Worm (Caenorhabditis elegans) whole organism, L1 larva: ENCODE results near the gene chil-10.

Experiments
- Y116A8C.19 ChIP-seq: sonication (generic microtip); optimal IDR thresholded peaks from 2 replicates; lab custom pipeline; 2016; ENCODE audit warnings: missing compliant biosample characterization, missing genetic modification characterization, borderline replicate concordance
- aha-1 ChIP-seq: fragments of 150-350 bp; optimal IDR thresholded peaks from 2 replicates; lab custom pipeline; 2014; ENCODE audit warnings: missing biosample characterization, missing genetic modification characterization
- alr-1 ChIP-seq: fragments of 200-800 bp; sonication (Bioruptor generic); optimal IDR thresholded peaks from 2 replicates; lab custom pipeline; 2018; ENCODE audit warnings: borderline replicate concordance, mild to moderate bottlenecking, missing genetic modification characterization, missing compliant biosample characterization
- ama-1 ChIP-seq: fragments of 150-350 bp; optimal IDR thresholded peaks from 2 replicates; lab custom pipeline; 2014
- blmp-1 ChIP-seq: fragments of 150-350 bp; optimal IDR thresholded peaks from 2 replicates; lab custom pipeline; 2014; ENCODE audit warnings: missing biosample characterization, missing genetic modification characterization
- ceh-63 ChIP-seq: fragments of 200-800 bp; sonication (Bioruptor generic); optimal IDR thresholded peaks from 2 replicates; lab custom pipeline; 2018; ENCODE audit warnings: mild to moderate bottlenecking, missing genetic modification characterization, missing compliant biosample characterization
- ceh-82 ChIP-seq, 3 experiments: fragments of 150-350 bp in 1 of 3; sonication (generic microtip) in 2 of 3; optimal IDR thresholded peaks; 2 replicates each; lab custom pipeline; 2014 to 2017; ENCODE audit warnings: missing biosample characterization in 3 of 3, missing genetic modification characterization in 3 of 3
- ces-1 ChIP-seq: fragments of 150-350 bp; optimal IDR thresholded peaks from 2 replicates; lab custom pipeline; 2014; ENCODE audit warnings: missing biosample characterization, missing genetic modification reagents, missing genetic modification characterization
- dsc-1 ChIP-seq: sonication (generic microtip); optimal IDR thresholded peaks from 2 replicates; lab custom pipeline; 2016; ENCODE audit warnings: mild to moderate bottlenecking, missing genetic modification characterization, missing compliant biosample characterization
- efl-1 ChIP-seq, 4 experiments: fragments of 150-350 bp; optimal IDR thresholded peaks in 3 of 4; peaks in 1 of 4; 1 replicate in 1 of 4; 2 replicates in 3 of 4; lab custom pipeline; 2014; ENCODE audit warnings: missing biosample characterization in 2 of 4, missing genetic modification characterization in 2 of 4, missing genetic modification reagents in 2 of 4
- ets-5 ChIP-seq: fragments of 200-800 bp; sonication (Bioruptor generic); IDR thresholded peaks from 2 replicates; pipeline ENCODE4 v1.3.6; 2022; ENCODE audit warnings: missing genetic modification characterization, missing compliant biosample characterization
- grh-1 ChIP-seq: fragments of 200-800 bp; sonication (Bioruptor generic); IDR thresholded peaks from 2 replicates; pipeline ENCODE4 v1.3.6; 2022; ENCODE audit warnings: missing genetic modification reagents, missing genetic modification characterization, missing compliant biosample characterization
- hlh-4 ChIP-seq: sonication (generic microtip); optimal IDR thresholded peaks from 2 replicates; lab custom pipeline; 2016; ENCODE audit warnings: mild to moderate bottlenecking, missing genetic modification characterization, missing compliant biosample characterization
- isw-1 ChIP-seq: fragments of 200-800 bp; sonication (Bioruptor generic); IDR thresholded peaks from 2 replicates; pipeline ENCODE4 v1.3.6; 2022; ENCODE audit warnings: missing genetic modification characterization, missing compliant biosample characterization
- lin-13 ChIP-seq: fragments of 150-350 bp; optimal IDR thresholded peaks from 2 replicates; lab custom pipeline; 2014; ENCODE audit warnings: missing biosample characterization, missing genetic modification reagents, missing genetic modification characterization
- lin-14 ChIP-seq: fragments of 200-800 bp; sonication (Bioruptor generic); optimal IDR thresholded peaks from 2 replicates; lab custom pipeline; 2018; ENCODE audit warnings: mild to moderate bottlenecking, missing genetic modification characterization, moderate library complexity, missing compliant biosample characterization
- lin-35 ChIP-seq, 2 experiments: fragments of 150-350 bp; optimal IDR thresholded peaks; 2 replicates each; lab custom pipeline; 2014; ENCODE audit warnings: missing biosample characterization in 2 of 2, missing genetic modification characterization in 2 of 2, missing genetic modification reagents in 2 of 2
- lin-39 ChIP-seq: fragments of 150-350 bp; optimal IDR thresholded peaks from 2 replicates; lab custom pipeline; 2014; ENCODE audit warnings: missing biosample characterization, missing genetic modification reagents, missing genetic modification characterization
- mab-9 ChIP-seq: fragments of 200-800 bp; sonication (Bioruptor generic); IDR thresholded peaks from 2 replicates; pipeline ENCODE4 v1.3.6; 2022; ENCODE audit warnings: missing genetic modification reagents, missing genetic modification characterization, missing compliant biosample characterization
- mdl-1 ChIP-seq, 2 experiments: fragments of 150-350 bp; optimal IDR thresholded peaks; 2 replicates each; lab custom pipeline; 2014 to 2017; ENCODE audit warnings: missing biosample characterization in 2 of 2, missing genetic modification characterization in 2 of 2, inconsistent platforms in 1 of 2
- mep-1 ChIP-seq: fragments of 150-350 bp; optimal IDR thresholded peaks from 2 replicates; lab custom pipeline; 2014; ENCODE audit warnings: missing biosample characterization, missing genetic modification characterization
- nhr-19 ChIP-seq: fragments of 200-800 bp; sonication (Bioruptor generic); conservative IDR thresholded peaks from 2 replicates; pipeline ENCODE4 v1.3.6; 2022; ENCODE audit warnings: missing genetic modification characterization, missing compliant biosample characterization
- nhr-237 ChIP-seq: fragments of 150-350 bp; optimal IDR thresholded peaks from 2 replicates; lab custom pipeline; 2014; ENCODE audit warnings: missing biosample characterization, missing genetic modification characterization
- nhr-71 ChIP-seq: sonication (generic microtip); optimal IDR thresholded peaks from 2 replicates; lab custom pipeline; 2016; ENCODE audit warnings: mild to moderate bottlenecking, missing genetic modification characterization, moderate library complexity, missing compliant biosample characterization
- nhr-85 ChIP-seq: sonication (generic microtip); peaks from one replicate; lab custom pipeline; 2016; ENCODE audit warnings: missing genetic modification characterization, inconsistent platforms, missing compliant biosample characterization
- pqm-1 ChIP-seq: sonication (generic microtip); optimal IDR thresholded peaks from 3 replicates; lab custom pipeline; 2017; ENCODE audit warnings: missing biosample characterization, missing genetic modification characterization
- rnt-1 ChIP-seq: sonication (generic microtip); optimal IDR thresholded peaks from 2 replicates; lab custom pipeline; 2016; ENCODE audit warnings: mild to moderate bottlenecking, missing genetic modification characterization, moderate library complexity, missing compliant biosample characterization
- skn-1 ChIP-seq: fragments of 150-350 bp; optimal IDR thresholded peaks from 2 replicates; lab custom pipeline; 2014; ENCODE audit warnings: missing biosample characterization, missing genetic modification characterization
- snpc-4 ChIP-seq: fragments of 150-350 bp; optimal IDR thresholded peaks from 2 replicates; lab custom pipeline; 2014; ENCODE audit warnings: missing biosample characterization, missing genetic modification characterization
- sptf-1 ChIP-seq: fragments of 150-350 bp; optimal IDR thresholded peaks from 2 replicates; lab custom pipeline; 2014; ENCODE audit warnings: missing biosample characterization, missing genetic modification characterization
- sup-37 ChIP-seq: fragments of 200-800 bp; sonication (Bioruptor generic); optimal IDR thresholded peaks from 2 replicates; lab custom pipeline; 2018; ENCODE audit warnings: mild to moderate bottlenecking, missing genetic modification characterization, missing compliant biosample characterization
- swsn-7 ChIP-seq: sonication (generic microtip); optimal IDR thresholded peaks from 2 replicates; lab custom pipeline; 2016; ENCODE audit warnings: missing genetic modification characterization, missing compliant biosample characterization
- unc-30 ChIP-seq: sonication (generic microtip); optimal IDR thresholded peaks from 2 replicates; lab custom pipeline; 2017; ENCODE audit warnings: missing biosample characterization, missing genetic modification characterization
- xbp-1 ChIP-seq: sonication (generic microtip); optimal IDR thresholded peaks from 2 replicates; lab custom pipeline; 2016; ENCODE audit warnings: missing genetic modification characterization, missing compliant biosample characterization
- zag-1 ChIP-seq: fragments of 150-350 bp; optimal IDR thresholded peaks from 2 replicates; lab custom pipeline; 2014; ENCODE audit warnings: missing biosample characterization, missing genetic modification characterization
- zip-4 ChIP-seq: fragments of 200-800 bp; sonication (Bioruptor generic); optimal IDR thresholded peaks from 2 replicates; lab custom pipeline; 2018; ENCODE audit warnings: mild to moderate bottlenecking, missing genetic modification characterization, moderate library complexity, missing compliant biosample characterization
- ztf-11 ChIP-seq, 2 experiments: sonication (generic microtip); optimal IDR thresholded peaks; 2 replicates each; lab custom pipeline; 2016 to 2017; ENCODE audit warnings: missing genetic modification characterization in 2 of 2, missing biosample characterization in 1 of 2, missing compliant biosample characterization in 1 of 2

Gene chil-10

DNA sequence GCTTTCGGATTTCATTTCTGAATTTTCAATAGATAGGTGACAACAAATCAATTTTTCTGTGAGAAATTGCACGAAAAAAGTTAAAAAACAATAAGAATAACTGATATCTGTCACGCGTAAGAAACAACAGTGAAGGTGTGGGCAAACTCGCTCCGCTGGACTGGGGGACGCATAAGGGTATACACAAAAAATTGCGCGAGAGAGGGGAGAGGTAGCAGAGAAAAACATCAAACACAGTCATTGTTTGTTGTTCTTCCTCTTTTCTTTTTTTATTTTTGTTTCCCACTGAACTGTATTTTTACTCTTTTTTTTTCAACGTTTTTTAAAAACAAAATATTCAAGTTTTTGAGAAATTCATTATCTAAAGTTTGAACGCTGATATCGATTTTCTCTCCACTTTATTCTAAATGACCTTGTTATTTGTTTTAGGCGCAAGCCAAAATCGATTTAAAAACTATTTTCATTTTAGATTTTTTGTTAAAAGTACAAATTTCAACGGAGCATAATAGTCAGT, 33.1 kb upstream of the chil-10 start, which contains the start of the genes pifk-1 and tbc-11 (continued):
- TF ChIP-seq ceh-63 (GFP tag; lab: Kevin White, UChicago): no peak
- no peak for TF ChIP-seq alr-1 (tag; lab: Kevin White, UChicago)
- no peak for TF ChIP-seq sup-37 (GFP tag; lab: Kevin White, UChicago)
- peak; percentile 64 for TF ChIP-seq mep-1 (tag; lab: Kevin White, UChicago)
- no peak for TF ChIP-seq sptf-1
- TF ChIP-seq hlh-4 (tag; lab: Kevin White, UChicago): no peak
- TF ChIP-seq xbp-1 (tag; lab: Kevin White, UChicago): no peak
- no peak for TF ChIP-seq dsc-1
- TF ChIP-seq lin-14 (GFP tag; lab: Kevin White, UChicago): peak; percentile 80
- TF ChIP-seq ztf-11 (tag; optimal IDR thresholded peaks at IDR 0.05; lab: Kevin White, UChicago): no peak
- TF ChIP-seq ets-5 (GFP tag; lab: Robert Waterston, UW): no peak
- TF ChIP-seq lin-13 (GFP tag; lab: Kevin White, UChicago): no peak
- TF ChIP-seq mdl-1 (tag; optimal IDR thresholded peaks at IDR 0.05; lab: Kevin White, UChicago): peak in 1 of 2 experiments; percentile 37
- no peak for TF ChIP-seq isw-1
- peak; percentile 28 to 43 for TF ChIP-seq efl-1 (optimal IDR thresholded peaks at IDR 0.05; lab: Kevin White, UChicago)
- TF ChIP-seq efl-1 (GFP tag; optimal IDR thresholded peaks at IDR 0.05 in 1 of 2; lab: Kevin White, UChicago): peak in 1 of 2 experiments; percentile 3
- peak; percentile 20 for TF ChIP-seq swsn-7 (tag; lab: Kevin White, UChicago)
- no peak for TF ChIP-seq zip-4 (GFP tag; lab: Kevin White, UChicago)
- no peak for TF ChIP-seq Y116A8C.19 (tag; lab: Kevin White, UChicago)
- TF ChIP-seq grh-1: no peak
- TF ChIP-seq nhr-19 (GFP tag; lab: Robert Waterston, UW): no peak
- TF ChIP-seq ama-1 (lab: Kevin White, UChicago): no peak
- TF ChIP-seq rnt-1 (tag; lab: Kevin White, UChicago): no peak
- no peak for TF ChIP-seq ces-1
- TF ChIP-seq aha-1 (tag; lab: Kevin White, UChicago): no peak
- TF ChIP-seq nhr-237: peak; percentile 14
- no peak for TF ChIP-seq nhr-85
- TF ChIP-seq zag-1 (tag; lab: Kevin White, UChicago): no peak
- no peak for TF ChIP-seq unc-30 (tag; lab: Kevin White, UChicago)
- no peak for TF ChIP-seq snpc-4 (tag; lab: Kevin White, UChicago)
- peak in 1 of 3 experiments; percentile 63 for TF ChIP-seq ceh-82 (tag; optimal IDR thresholded peaks at IDR 0.05; lab: Kevin White, UChicago)
- TF ChIP-seq blmp-1: peak; percentile 67

ce11 chrX:926125-926524, 31.6 kb upstream of the chil-10 start:
- no peak for TF ChIP-seq pqm-1
- TF ChIP-seq, all 84 proteins: peak for 0

DNA sequence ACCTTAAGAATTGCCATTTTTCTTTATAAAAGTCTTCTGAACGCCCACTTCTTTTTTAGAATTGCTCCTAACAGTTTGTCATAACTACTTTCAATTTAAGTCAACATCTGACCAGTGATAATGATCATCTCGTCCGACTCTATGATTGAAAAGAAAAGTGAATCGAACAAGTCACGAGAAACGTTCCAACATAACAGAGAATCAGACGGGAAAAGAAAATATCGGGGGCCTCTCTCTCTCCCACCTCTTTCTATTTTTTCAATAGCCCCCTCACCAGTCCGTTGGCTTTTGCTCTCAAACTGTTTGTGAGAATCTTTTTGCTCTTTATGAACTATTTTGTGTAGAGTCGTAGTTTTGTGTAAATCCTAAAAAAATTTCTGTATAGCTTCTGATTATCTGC, 30.0 kb upstream of the chil-10 start:
- peak in 1 of 2 experiments; percentile 6 for TF ChIP-seq lin-35 (GFP tag; optimal IDR thresholded peaks at IDR 0.05; lab: Kevin White, UChicago)
- peak; percentile 31 for TF ChIP-seq rnt-1 (tag; lab: Kevin White, UChicago)
- peak; percentile 10 for TF ChIP-seq skn-1 (tag; lab: Kevin White, UChicago)
- TF ChIP-seq mab-9 (GFP tag; lab: Robert Waterston, UW): no peak
- no peak for TF ChIP-seq nhr-71 (tag; lab: Kevin White, UChicago)
- no peak for TF ChIP-seq lin-39 (tag; lab: Kevin White, UChicago)
- TF ChIP-seq lin-13 (GFP tag; lab: Kevin White, UChicago): no peak
- TF ChIP-seq ceh-82 (tag; optimal IDR thresholded peaks at IDR 0.05; lab: Kevin White, UChicago): no peak
- TF ChIP-seq ztf-11 (tag; optimal IDR thresholded peaks at IDR 0.05; lab: Kevin White, UChicago): no peak
- TF ChIP-seq blmp-1: peak; percentile 76
- no peak for TF ChIP-seq grh-1
- peak; percentile 62 for TF ChIP-seq lin-14 (GFP tag; lab: Kevin White, UChicago)
